Worm (Caenorhabditis elegans) whole organism, L1 larva: ENCODE measurements around the gene pod-1.

Experiments used
- aly-2 ChIP-seq: fragments of 150-350 bp; optimal IDR thresholded peaks from 2 replicates; lab custom pipeline; 2014; ENCODE audit warnings: missing biosample characterization, missing genetic modification characterization
- nhr-28 ChIP-seq: fragments of 150-350 bp; optimal IDR thresholded peaks from 2 replicates; lab custom pipeline; 2014; ENCODE audit warnings: missing biosample characterization, missing genetic modification characterization
- snpc-4 ChIP-seq: fragments of 150-350 bp; optimal IDR thresholded peaks from 2 replicates; lab custom pipeline; 2014; ENCODE audit warnings: missing biosample characterization, missing genetic modification characterization
- snu-23 ChIP-seq: sonication (generic microtip); optimal IDR thresholded peaks from 2 replicates; lab custom pipeline; 2016; ENCODE audit warnings: missing genetic modification characterization, missing compliant biosample characterization

DNA sequence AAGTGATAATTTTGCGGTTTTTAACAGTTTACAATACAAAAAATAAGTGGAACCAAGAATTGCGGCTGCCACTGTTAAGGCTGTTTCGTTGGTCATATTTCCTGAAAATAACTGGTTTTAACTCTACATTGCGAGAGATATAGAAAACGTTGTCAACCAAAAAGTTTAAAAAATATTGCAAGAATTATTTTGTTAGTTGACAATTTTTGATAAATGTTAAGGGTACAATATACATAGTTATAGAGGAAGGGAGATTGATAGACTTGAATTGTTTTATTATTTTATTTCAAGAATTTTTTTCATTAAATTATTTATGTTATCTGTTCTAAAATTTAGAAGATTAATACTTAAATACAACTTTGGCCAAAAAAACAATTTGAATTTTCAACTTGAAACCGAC is 19.5 kb upstream of the pod-1 start, which contains the start of gene acs-5:
- no peak for TF ChIP-seq snpc-4 (tag; lab: Kevin White, UChicago)
- no peak for TF ChIP-seq nhr-28 (tag; lab: Kevin White, UChicago)
- TF ChIP-seq aly-2 (tag; lab: Kevin White, UChicago): no peak
- TF ChIP-seq snu-23: no peak
